Worm (Caenorhabditis elegans): Measurements from ENCODE around the gene penr-1.

The penr-1 gene

DNA sequence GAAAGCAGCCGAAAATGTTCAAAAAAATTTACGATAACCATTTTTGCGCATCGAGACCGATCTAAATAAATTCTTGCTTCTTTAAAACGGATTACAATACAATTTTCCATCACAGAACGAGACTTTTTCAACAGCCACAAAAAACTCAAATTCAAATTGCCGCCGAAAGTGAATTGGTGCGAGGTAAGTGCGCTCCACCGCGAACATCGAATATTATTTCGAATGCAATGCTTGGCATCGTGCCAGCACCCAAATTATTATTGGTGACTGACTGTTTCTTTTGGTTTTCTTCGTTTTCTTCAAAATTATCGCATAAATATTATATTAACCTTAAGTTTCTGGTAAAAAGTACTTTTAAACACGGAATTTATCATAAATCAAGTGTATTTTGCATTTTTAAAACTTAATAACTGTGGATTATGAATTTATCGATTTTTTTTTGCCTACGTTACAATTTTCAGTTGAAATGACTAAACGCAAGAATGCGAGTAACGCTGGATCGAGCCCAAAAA is at the start of gene penr-1:
TSS of gene penr-1 (plus strand) at position 462 of the 512 bp plus-strand sequence.
- no peak for TF ChIP-seq ets-4 (GFP tag; optimal IDR thresholded peaks at IDR 0.05)
- peak; percentile 8 for TF ChIP-seq xnd-1 (tag; optimal IDR thresholded peaks at IDR 0.05)
- no peak for TF ChIP-seq bed-1 (GFP tag; IDR thresholded peaks at IDR 0.05)
- TF ChIP-seq ztf-3 (GFP tag; optimal IDR thresholded peaks at IDR 0.05): no peak
- TF ChIP-seq ceh-79 (tag; optimal IDR thresholded peaks at IDR 0.05): no peak
- TF ChIP-seq nfya-2 (GFP tag; IDR thresholded peaks at IDR 0.05): no peak
- TF ChIP-seq lin-35 (GFP tag; optimal IDR thresholded peaks at IDR 0.05): peak in 2 of 3 experiments; percentile 24 to 76
- TF ChIP-seq dpl-1 (GFP tag; optimal IDR thresholded peaks at IDR 0.05): peak; percentile 56
- TF ChIP-seq unc-130 (GFP tag; optimal IDR thresholded peaks at IDR 0.05): no peak
- TF ChIP-seq madf-10 (tag; optimal IDR thresholded peaks at IDR 0.05): no peak
- peak; percentile 39 for TF ChIP-seq ztf-18 (tag; optimal IDR thresholded peaks at IDR 0.05)
- TF ChIP-seq snpc-4 (GFP tag; optimal IDR thresholded peaks at IDR 0.05): no peak
- TF ChIP-seq snpc-4 (tag; optimal IDR thresholded peaks at IDR 0.05): peak in 1 of 4 experiments; percentile 1
- TF ChIP-seq lin-54 (GFP tag; optimal IDR thresholded peaks at IDR 0.05): peak; percentile 95
- TF ChIP-seq F33H1.4 (GFP tag; IDR thresholded peaks at IDR 0.05): peak; percentile 27; the same call in 1 of the 2 replicates
- peak; percentile 37; the same call in 1 of the 2 replicates for TF ChIP-seq D2030.7 (GFP tag; IDR thresholded peaks at IDR 0.05)
- TF ChIP-seq nfyb-1 (GFP tag; IDR thresholded peaks at IDR 0.05): no peak
- TF ChIP-seq lsl-1 (GFP tag; optimal IDR thresholded peaks at IDR 0.05): peak; percentile 18
- peak; percentile 90 for TF ChIP-seq mcd-1 (GFP tag; IDR thresholded peaks at IDR 0.05)
- TF ChIP-seq hmg-1.2 (GFP tag; IDR thresholded peaks at IDR 0.05): no peak
- TF ChIP-seq F57C9.4 (tag; optimal IDR thresholded peaks at IDR 0.05): no peak
- no peak for TF ChIP-seq nhr-80 (tag; optimal IDR thresholded peaks at IDR 0.05)
- peak; percentile 79 for TF ChIP-seq efl-1 (GFP tag; optimal IDR thresholded peaks at IDR 0.05)
- no peak for TF ChIP-seq nfya-1 (tag; optimal IDR thresholded peaks at IDR 0.05; ENCODE audit: borderline replicate concordance, insufficient read depth)
- no peak for TF ChIP-seq fkh-3 (tag; optimal IDR thresholded peaks at IDR 0.05)
- TF ChIP-seq B0019.2 (GFP tag; conservative IDR thresholded peaks at IDR 0.05): no peak

DNA sequence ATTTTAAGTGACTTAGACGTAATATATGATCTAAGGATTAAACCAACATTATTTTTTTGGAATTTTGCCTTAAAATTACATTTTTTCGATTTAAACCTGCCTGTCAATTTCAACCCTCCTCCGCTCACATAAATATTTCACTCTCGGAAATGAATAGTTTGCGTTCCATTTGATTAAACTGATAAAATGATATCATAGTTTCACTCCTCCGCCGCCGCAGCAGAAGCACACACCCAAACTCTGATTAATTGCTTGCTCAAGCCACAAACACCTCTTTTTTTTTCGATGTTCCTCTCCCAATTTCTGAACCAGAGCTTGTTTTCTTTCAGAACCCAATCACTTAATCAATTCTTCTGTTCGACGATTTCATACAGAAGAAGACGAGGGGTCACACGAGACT is 46.2 kb upstream of the penr-1 start, which contains the start of gene Y49G5B.1:
TSS of gene Y49G5B.1 (plus strand) at position 324 of the 400 bp plus-strand sequence.
- TF ChIP-seq nhr-80 (tag; optimal IDR thresholded peaks at IDR 0.05): peak; percentile 59
- TF ChIP-seq lir-1 (GFP tag; conservative IDR thresholded peaks at IDR 0.05): no peak

DNA sequence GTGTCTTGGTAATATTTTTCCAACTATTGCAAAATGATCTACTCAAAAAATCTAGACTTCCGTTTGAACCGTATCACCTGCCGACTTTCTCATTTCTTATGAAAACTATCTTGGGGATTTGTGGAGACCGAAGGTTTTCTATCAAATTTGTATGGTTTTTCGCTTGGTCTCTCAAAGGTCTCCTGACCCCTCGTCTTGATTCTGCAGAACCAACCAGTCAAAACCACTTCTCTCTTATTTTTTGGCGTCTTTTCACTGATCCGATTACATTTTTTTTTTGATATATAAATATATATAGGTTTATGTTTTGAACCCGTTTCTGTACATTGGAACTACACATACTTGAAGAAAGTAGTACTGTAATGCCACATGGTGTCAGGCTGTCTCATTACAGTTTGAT is 43.6 kb upstream of the penr-1 start:
- TF ChIP-seq aptf-3 (GFP tag; IDR thresholded peaks at IDR 0.05) (no peak), dpl-1 (GFP tag; optimal IDR thresholded peaks at IDR 0.05) (no peak), rec-8 (tag; optimal IDR thresholded peaks at IDR 0.05) (no peak), F39B2.1 (GFP tag; IDR thresholded peaks at IDR 0.05) (no peak)

DNA sequence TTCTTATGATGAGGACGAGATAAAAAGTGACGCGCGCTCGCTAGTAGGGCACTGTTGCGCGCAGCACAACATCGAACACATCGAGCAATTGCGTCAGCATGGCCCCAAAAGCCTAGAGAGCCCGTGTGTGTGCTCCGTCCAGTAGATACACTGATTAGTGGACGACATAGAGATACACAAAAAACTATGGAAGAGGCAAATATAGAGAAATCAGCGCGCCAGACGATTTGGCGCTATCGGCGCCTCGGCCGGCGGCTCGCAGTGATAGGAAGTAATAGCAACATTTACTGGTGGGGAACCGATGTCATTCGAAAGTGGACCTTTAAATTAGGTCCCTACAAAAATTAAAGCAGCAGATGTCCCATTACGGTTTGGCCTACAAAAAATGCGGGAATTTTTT is 40.8 kb upstream of the penr-1 start:
- TF ChIP-seq rec-8 (tag; optimal IDR thresholded peaks at IDR 0.05) (no peak), ztf-18 (tag; optimal IDR thresholded peaks at IDR 0.05) (no peak), lsl-1 (GFP tag; optimal IDR thresholded peaks at IDR 0.05) (no peak), dpff-1 (tag; optimal IDR thresholded peaks at IDR 0.05) (no peak), madf-6 (GFP tag; IDR thresholded peaks at IDR 0.05) (0 out of 2 replicates have a peak, but pooled peaks have one; percentile 13), ztf-22 (GFP tag; optimal IDR thresholded peaks at IDR 0.05) (no peak)
